Worm (Caenorhabditis elegans) whole organism, L1 larva: ENCODE measurements around the gene trpa-1.
A peak's percentile ranks its signal among the peaks of the same experiment; 100 is the strongest.

Experiments
- C04F5.9 ChIP-seq: sonication (generic microtip); optimal IDR thresholded peaks from 2 replicates; lab custom pipeline; 2016; ENCODE audit warnings: missing genetic modification characterization, missing compliant biosample characterization
- C16A3.4 ChIP-seq: fragments of 150-350 bp; optimal IDR thresholded peaks from 2 replicates; lab custom pipeline; 2014; ENCODE audit warnings: missing biosample characterization, missing genetic modification characterization
- Y116A8C.19 ChIP-seq: sonication (generic microtip); optimal IDR thresholded peaks from 2 replicates; lab custom pipeline; 2016; ENCODE audit warnings: missing compliant biosample characterization, missing genetic modification characterization, borderline replicate concordance
- aha-1 ChIP-seq: fragments of 150-350 bp; optimal IDR thresholded peaks from 2 replicates; lab custom pipeline; 2014; ENCODE audit warnings: missing biosample characterization, missing genetic modification characterization
- blmp-1 ChIP-seq: fragments of 150-350 bp; optimal IDR thresholded peaks from 2 replicates; lab custom pipeline; 2014; ENCODE audit warnings: missing biosample characterization, missing genetic modification characterization
- ceh-8 ChIP-seq: fragments of 200-800 bp; sonication (Bioruptor generic); optimal IDR thresholded peaks from 2 replicates; lab custom pipeline; 2018; ENCODE audit warnings: mild to moderate bottlenecking, missing genetic modification characterization, moderate library complexity, missing compliant biosample characterization
- ceh-82 ChIP-seq, 3 experiments: fragments of 150-350 bp in 1 of 3; sonication (generic microtip) in 2 of 3; optimal IDR thresholded peaks; 2 replicates each; lab custom pipeline; 2014 to 2017; ENCODE audit warnings: missing biosample characterization in 3 of 3, missing genetic modification characterization in 3 of 3
- ces-1 ChIP-seq: fragments of 150-350 bp; optimal IDR thresholded peaks from 2 replicates; lab custom pipeline; 2014; ENCODE audit warnings: missing biosample characterization, missing genetic modification reagents, missing genetic modification characterization
- dsc-1 ChIP-seq: sonication (generic microtip); optimal IDR thresholded peaks from 2 replicates; lab custom pipeline; 2016; ENCODE audit warnings: mild to moderate bottlenecking, missing genetic modification characterization, missing compliant biosample characterization
- efl-3 ChIP-seq: fragments of 200-800 bp; sonication (Bioruptor generic); optimal IDR thresholded peaks from 2 replicates; lab custom pipeline; 2018; ENCODE audit warnings: mild to moderate bottlenecking, missing genetic modification characterization, missing compliant biosample characterization
- egl-13 ChIP-seq: sonication (generic microtip); optimal IDR thresholded peaks from 2 replicates; lab custom pipeline; 2016; ENCODE audit warnings: missing genotype, missing genetic modification reagents, missing genetic modification characterization, missing compliant biosample characterization
- egl-27 ChIP-seq, 2 experiments: fragments of 150-350 bp in 1 of 2; sonication (generic microtip); optimal IDR thresholded peaks; 3 replicates each; lab custom pipeline; 2017 to 2018; ENCODE audit warnings: missing biosample characterization in 2 of 2, missing genetic modification characterization in 2 of 2, missing genetic modification reagents in 2 of 2
- elt-2 ChIP-seq: sonication (generic microtip); optimal IDR thresholded peaks from 2 replicates; lab custom pipeline; 2016; ENCODE audit warnings: missing genetic modification characterization, mild to moderate bottlenecking, inconsistent platforms, missing compliant biosample characterization, missing genetic modification reagents
- elt-3 ChIP-seq, 6 experiments: fragments of 150-350 bp in 1 of 6; sonication (generic microtip); optimal IDR thresholded peaks; 2 replicates each; lab custom pipeline; 2017 to 2018; ENCODE audit warnings: missing biosample characterization in 6 of 6, missing genetic modification characterization in 6 of 6, inconsistent platforms in 1 of 6
- fos-1 ChIP-seq: fragments of 150-350 bp; optimal IDR thresholded peaks from 2 replicates; lab custom pipeline; 2014; ENCODE audit warnings: missing biosample characterization, missing genetic modification characterization
- hlh-17 ChIP-seq: fragments of 200-800 bp; sonication (Bioruptor generic); optimal IDR thresholded peaks from 2 replicates; lab custom pipeline; 2018; ENCODE audit warnings: missing genetic modification characterization, mild to moderate bottlenecking, missing compliant biosample characterization, moderate library complexity, borderline replicate concordance
- hlh-4 ChIP-seq: sonication (generic microtip); optimal IDR thresholded peaks from 2 replicates; lab custom pipeline; 2016; ENCODE audit warnings: mild to moderate bottlenecking, missing genetic modification characterization, missing compliant biosample characterization
- hpl-2 ChIP-seq: fragments of 150-350 bp; optimal IDR thresholded peaks from 2 replicates; lab custom pipeline; 2014; ENCODE audit warnings: missing biosample characterization, missing genetic modification reagents, missing genetic modification characterization
- lin-13 ChIP-seq: fragments of 150-350 bp; optimal IDR thresholded peaks from 2 replicates; lab custom pipeline; 2014; ENCODE audit warnings: missing biosample characterization, missing genetic modification reagents, missing genetic modification characterization
- lin-14 ChIP-seq: fragments of 200-800 bp; sonication (Bioruptor generic); optimal IDR thresholded peaks from 2 replicates; lab custom pipeline; 2018; ENCODE audit warnings: mild to moderate bottlenecking, missing genetic modification characterization, moderate library complexity, missing compliant biosample characterization
- lin-15B ChIP-seq: fragments of 150-350 bp; sonication (generic microtip); optimal IDR thresholded peaks from 3 replicates; lab custom pipeline; 2014; ENCODE audit warnings: missing biosample characterization, missing genetic modification characterization
- lin-35 ChIP-seq, 2 experiments: fragments of 150-350 bp; optimal IDR thresholded peaks; 2 replicates each; lab custom pipeline; 2014; ENCODE audit warnings: missing biosample characterization in 2 of 2, missing genetic modification characterization in 2 of 2, missing genetic modification reagents in 2 of 2
- mep-1 ChIP-seq: fragments of 150-350 bp; optimal IDR thresholded peaks from 2 replicates; lab custom pipeline; 2014; ENCODE audit warnings: missing biosample characterization, missing genetic modification characterization
- nhr-19 ChIP-seq: fragments of 200-800 bp; sonication (Bioruptor generic); conservative IDR thresholded peaks from 2 replicates; pipeline ENCODE4 v1.3.6; 2022; ENCODE audit warnings: missing genetic modification characterization, missing compliant biosample characterization
- nhr-20 ChIP-seq: sonication (generic microtip); optimal IDR thresholded peaks from 2 replicates; lab custom pipeline; 2016; ENCODE audit warnings: mild to moderate bottlenecking, missing genetic modification characterization, missing compliant biosample characterization
- nhr-47 ChIP-seq: sonication (generic microtip); optimal IDR thresholded peaks from 2 replicates; lab custom pipeline; 2016; ENCODE audit warnings: mild to moderate bottlenecking, missing genetic modification characterization, moderate library complexity, missing compliant biosample characterization
- nhr-71 ChIP-seq: sonication (generic microtip); optimal IDR thresholded peaks from 2 replicates; lab custom pipeline; 2016; ENCODE audit warnings: mild to moderate bottlenecking, missing genetic modification characterization, moderate library complexity, missing compliant biosample characterization
- nhr-84 ChIP-seq: sonication (generic microtip); optimal IDR thresholded peaks from 2 replicates; lab custom pipeline; 2017; ENCODE audit warnings: missing biosample characterization, missing genetic modification characterization
- rnt-1 ChIP-seq: sonication (generic microtip); optimal IDR thresholded peaks from 2 replicates; lab custom pipeline; 2016; ENCODE audit warnings: mild to moderate bottlenecking, missing genetic modification characterization, moderate library complexity, missing compliant biosample characterization
- skn-1 ChIP-seq: fragments of 150-350 bp; optimal IDR thresholded peaks from 2 replicates; lab custom pipeline; 2014; ENCODE audit warnings: missing biosample characterization, missing genetic modification characterization
- snpc-4 ChIP-seq: fragments of 150-350 bp; optimal IDR thresholded peaks from 2 replicates; lab custom pipeline; 2014; ENCODE audit warnings: missing biosample characterization, missing genetic modification characterization
- snu-23 ChIP-seq: sonication (generic microtip); optimal IDR thresholded peaks from 2 replicates; lab custom pipeline; 2016; ENCODE audit warnings: missing genetic modification characterization, missing compliant biosample characterization
- sox-4 ChIP-seq: sonication (generic microtip); optimal IDR thresholded peaks from 2 replicates; lab custom pipeline; 2016; ENCODE audit warnings: missing genetic modification characterization, missing compliant biosample characterization
- swsn-7 ChIP-seq: sonication (generic microtip); optimal IDR thresholded peaks from 2 replicates; lab custom pipeline; 2016; ENCODE audit warnings: missing genetic modification characterization, missing compliant biosample characterization
- tlp-1 ChIP-seq: fragments of 150-350 bp; optimal IDR thresholded peaks from 2 replicates; lab custom pipeline; 2014; ENCODE audit warnings: missing biosample characterization, missing genetic modification characterization
- unc-98 ChIP-seq: fragments of 200-800 bp; sonication (Bioruptor generic); IDR thresholded peaks from 2 replicates; pipeline ENCODE4 v1.3.6; 2022; ENCODE audit warnings: missing genetic modification characterization, missing compliant biosample characterization
- zag-1 ChIP-seq: fragments of 150-350 bp; optimal IDR thresholded peaks from 2 replicates; lab custom pipeline; 2014; ENCODE audit warnings: missing biosample characterization, missing genetic modification characterization
- ztf-4 ChIP-seq: fragments of 150-350 bp; optimal IDR thresholded peaks from 2 replicates; lab custom pipeline; 2014; ENCODE audit warnings: missing biosample characterization, missing genetic modification characterization

trpa-1 gene

DNA sequence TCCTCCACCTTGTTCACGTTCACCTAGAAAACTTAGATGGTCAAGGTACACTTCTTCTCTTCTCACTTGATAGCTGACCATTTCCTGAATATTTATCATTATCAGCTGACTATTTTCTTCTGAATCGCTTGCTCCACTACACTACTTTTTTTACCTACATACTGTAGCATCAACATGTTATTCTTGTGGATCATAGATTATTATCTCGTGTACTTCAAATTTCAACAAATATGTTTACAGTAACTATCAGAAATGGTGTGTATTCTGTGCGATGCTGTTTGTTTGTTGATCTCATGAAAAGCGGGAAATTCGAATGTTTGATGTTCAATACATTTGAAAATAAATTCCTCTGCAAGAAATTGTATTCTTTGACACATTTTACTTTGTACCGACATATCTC, 52.6 kb downstream of the trpa-1 start, which contains the start of gene ZK822.10 (continued):
- TF ChIP-seq nhr-71, result peak; percentile 28
- peak; percentile 35 for TF ChIP-seq nhr-20
- no peak for TF ChIP-seq hlh-4 (tag; lab: Kevin White, UChicago)
- no peak for TF ChIP-seq ceh-82 (tag; optimal IDR thresholded peaks at IDR 0.05; lab: Kevin White, UChicago)

DNA sequence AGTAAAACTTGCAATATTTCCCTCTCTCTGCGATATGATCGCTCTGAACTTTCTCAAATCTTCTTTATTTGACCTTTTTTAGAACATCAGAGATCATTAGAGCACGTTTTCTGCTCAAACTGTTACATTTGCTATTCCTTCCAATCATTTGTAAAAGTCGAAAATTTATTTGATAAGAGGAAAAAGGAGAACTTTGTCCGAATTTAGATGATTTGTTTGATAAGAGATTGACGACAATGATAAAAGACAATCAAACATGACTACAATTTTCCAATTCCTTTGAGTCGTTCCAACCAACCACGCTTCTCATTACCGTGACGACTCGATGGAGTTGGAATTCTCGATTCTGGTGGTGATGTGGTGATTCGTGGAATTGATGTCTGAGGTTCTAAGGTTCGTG, 53.6 kb downstream of the trpa-1 start:
- TF ChIP-seq elt-2, result peak; percentile 51
- no peak for TF ChIP-seq efl-3 (GFP tag; lab: Kevin White, UChicago)

DNA sequence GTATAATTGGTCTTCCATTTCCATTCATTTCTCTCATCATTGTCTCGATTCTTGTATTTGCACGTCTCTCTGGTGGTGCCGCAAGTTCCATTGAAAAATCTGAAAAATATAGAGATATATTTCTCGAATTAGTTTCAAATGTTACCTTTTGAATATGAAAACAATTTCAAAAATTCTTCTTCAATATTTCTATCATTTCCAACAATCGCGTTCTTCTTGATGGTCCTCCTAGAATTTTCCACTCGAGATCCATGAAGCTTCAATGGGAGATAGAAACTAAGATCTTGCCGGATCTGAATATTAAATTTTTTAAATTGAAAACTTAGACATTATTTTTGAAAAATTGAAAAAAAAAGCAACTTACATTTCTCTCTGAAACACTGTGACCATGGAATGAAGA, 54.7 kb downstream of the trpa-1 start:
- TF ChIP-seq C16A3.4 (no peak), elt-2 (no peak), ztf-4 (tag; lab: Kevin White, UChicago) (no peak), nhr-20 (no peak), ceh-8 (GFP tag; lab: Kevin White, UChicago) (no peak), tlp-1 (no peak), zag-1 (tag; lab: Kevin White, UChicago) (no peak), egl-27 (tag; optimal IDR thresholded peaks at IDR 0.05; lab: Kevin White, UChicago) (no peak), ces-1 (GFP tag; lab: Kevin White, UChicago) (no peak), mep-1 (tag; lab: Kevin White, UChicago) (no peak), snpc-4 (no peak), elt-3 (tag; optimal IDR thresholded peaks at IDR 0.05; lab: Kevin White, UChicago) (no peak), Y116A8C.19 (no peak), lin-13 (no peak), aha-1 (tag; lab: Kevin White, UChicago) (no peak), snu-23 (no peak)

DNA sequence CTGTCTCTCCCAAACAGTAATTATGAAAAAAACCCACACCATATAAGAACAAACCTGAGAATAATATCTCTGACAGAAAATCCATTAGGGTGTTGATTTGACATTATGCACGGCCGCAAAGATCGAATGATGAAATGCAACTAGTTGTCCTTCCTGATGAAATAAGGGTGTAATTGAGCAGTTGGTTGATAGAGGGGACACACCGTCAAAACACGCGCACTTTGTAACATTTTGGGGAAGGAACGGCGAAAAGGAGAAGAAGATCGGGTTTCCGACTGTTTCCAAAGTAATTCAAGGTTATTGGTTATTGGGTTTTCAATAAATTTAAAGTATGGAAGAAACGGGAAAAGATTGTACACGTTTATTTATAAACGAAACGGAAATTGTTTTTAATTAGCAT, 57.7 kb downstream of the trpa-1 start, which contains the start of gene ZK822.1:
TSS of gene ZK822.1 (minus strand) at position 121 of the 400 bp plus-strand sequence.
- TF ChIP-seq skn-1 (tag; lab: Kevin White, UChicago) (no peak), hpl-2 (no peak), egl-13 (tag; lab: Kevin White, UChicago) (no peak), swsn-7 (tag; lab: Kevin White, UChicago) (no peak), rnt-1 (tag; lab: Kevin White, UChicago) (no peak), blmp-1 (no peak), dsc-1 (tag; lab: Kevin White, UChicago) (no peak), aha-1 (tag; lab: Kevin White, UChicago) (no peak), nhr-19 (GFP tag; lab: Robert Waterston, UW) (no peak), sox-4 (tag; lab: Kevin White, UChicago) (no peak), hlh-4 (tag; lab: Kevin White, UChicago) (no peak), nhr-84 (tag; lab: Kevin White, UChicago) (no peak), lin-15B (tag; lab: Kevin White, UChicago) (no peak), C04F5.9 (tag; lab: Kevin White, UChicago) (no peak), unc-98 (GFP tag; lab: Robert Waterston, UW) (no peak), hlh-17 (no peak), zag-1 (tag; lab: Kevin White, UChicago) (no peak), fos-1 (tag; lab: Kevin White, UChicago) (no peak), nhr-47 (tag; lab: Kevin White, UChicago) (no peak)

DNA sequence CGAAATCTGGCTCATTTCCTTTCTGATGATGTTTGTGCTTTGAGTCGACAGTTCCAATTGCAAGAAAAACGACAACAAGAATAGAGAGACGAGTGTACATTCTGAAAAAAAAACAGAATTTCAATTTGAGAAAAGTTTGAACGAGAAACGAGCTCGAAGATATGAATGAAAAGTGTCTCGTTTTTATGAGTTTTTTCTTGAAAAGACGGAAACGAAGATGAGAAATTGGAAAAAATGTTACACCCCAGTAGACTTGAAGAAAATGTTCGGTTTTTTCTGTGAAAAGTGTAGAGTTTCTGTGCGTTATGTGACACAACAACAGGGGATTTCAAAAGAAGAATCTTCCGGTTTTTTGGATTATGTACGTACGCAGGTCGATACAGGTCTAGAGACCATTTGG, 58.7 kb downstream of the trpa-1 start, which contains the start of gene srlf-31:
TSS of gene srlf-31 (minus strand) at position 101 of the 400 bp plus-strand sequence.
- TF ChIP-seq lin-14 (no peak), lin-35 (GFP tag; optimal IDR thresholded peaks at IDR 0.05; lab: Kevin White, UChicago) (no peak), ces-1 (GFP tag; lab: Kevin White, UChicago) (no peak), ceh-8 (GFP tag; lab: Kevin White, UChicago) (no peak), C04F5.9 (tag; lab: Kevin White, UChicago) (no peak)
